Fruit fly (Drosophila melanogaster): ENCODE data around the gene mfrn.

The mfrn gene

DNA sequence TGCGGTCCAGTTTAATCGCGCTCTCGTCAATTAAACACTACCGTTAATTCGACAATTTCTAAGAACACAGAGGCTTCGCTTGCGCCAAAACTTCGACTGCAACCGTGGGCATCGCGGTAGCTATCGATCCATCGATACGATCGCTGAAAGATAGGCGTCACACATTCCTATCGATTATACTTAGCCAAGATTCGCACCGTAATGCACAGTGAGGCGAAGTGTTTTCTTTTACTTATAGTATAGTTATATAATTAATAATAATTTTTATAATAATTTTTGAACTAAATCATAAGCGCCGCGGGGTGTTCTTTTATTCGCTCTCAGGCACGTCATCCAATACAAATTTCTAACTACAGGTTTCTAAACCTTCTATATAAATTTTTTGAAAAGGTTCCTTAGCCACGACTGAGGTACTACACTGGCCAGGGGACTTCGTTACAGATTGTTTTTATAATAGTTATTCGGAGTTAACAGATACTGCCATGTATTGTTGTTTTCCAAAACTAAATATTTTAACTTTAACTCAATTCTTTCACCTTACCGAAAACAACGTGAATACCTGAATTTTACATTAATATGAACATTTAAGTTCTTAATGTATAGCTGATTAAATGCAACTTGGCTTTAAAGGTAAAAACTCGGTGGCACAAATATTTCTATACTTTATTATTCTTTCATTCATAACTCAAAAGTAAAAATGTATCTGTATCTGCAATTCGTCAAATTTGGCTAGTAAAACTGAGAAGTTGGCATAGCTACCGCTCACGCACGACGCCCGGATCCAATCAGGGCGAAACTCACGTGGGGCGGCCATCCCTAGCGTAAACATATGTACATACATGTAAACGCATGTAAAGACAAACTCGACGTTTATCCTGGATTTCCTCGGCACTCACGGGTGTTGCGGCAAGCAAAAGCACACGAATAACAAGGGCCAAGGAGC is 9.8 kb downstream of the mfrn start, which contains the start of the genes NSD and BOD1 (continued):
- peak; percentile 62 for TF ChIP-seq CG18262 (tag; optimal IDR thresholded peaks at IDR 0.05)
- peak; percentile 59 for TF ChIP-seq grau (tag; optimal IDR thresholded peaks at IDR 0.05)
- peak; percentile 61 for TF ChIP-seq CG30403 (GFP tag; optimal IDR thresholded peaks at IDR 0.05)
- TF ChIP-seq CG7786 (GFP tag; optimal IDR thresholded peaks at IDR 0.05): no peak
- TF ChIP-seq gro (GFP tag; optimal IDR thresholded peaks at IDR 0.05): no peak
- TF ChIP-seq pb (GFP tag; optimal IDR thresholded peaks at IDR 0.05): no peak
- TF ChIP-seq CG10565 (GFP tag; optimal IDR thresholded peaks at IDR 0.05): no peak
- TF ChIP-seq CG33213 (GFP tag; optimal IDR thresholded peaks at IDR 0.05): no peak
- TF ChIP-seq Myb (GFP tag; optimal IDR thresholded peaks at IDR 0.05): peak; percentile 44
- peak; percentile 42 for TF ChIP-seq mirr (GFP tag; optimal IDR thresholded peaks at IDR 0.05)
- no peak for TF ChIP-seq D (optimal IDR thresholded peaks at IDR 0.05)
- no peak for TF ChIP-seq D (GFP tag; optimal IDR thresholded peaks at IDR 0.05)
- TF ChIP-seq CG9932 (GFP tag; IDR thresholded peaks at IDR 0.05): peak; percentile 94
- TF ChIP-seq CG13296 (GFP tag; optimal IDR thresholded peaks at IDR 0.05): no peak
- peak; percentile 74 for TF ChIP-seq ase (GFP tag; IDR thresholded peaks at IDR 0.05)
- TF ChIP-seq Xrp1 (GFP tag; IDR thresholded peaks at IDR 0.05): peak; percentile 72
- TF ChIP-seq gcm (GFP tag; optimal IDR thresholded peaks at IDR 0.05): no peak
- TF ChIP-seq Elba2 (GFP tag; optimal IDR thresholded peaks at IDR 0.05): no peak
- peak; percentile 40; the same call in 1 of the 2 replicates for TF ChIP-seq ttk (GFP tag; IDR thresholded peaks at IDR 0.05)
- TF ChIP-seq Gsc (GFP tag; IDR thresholded peaks at IDR 0.05): no peak
- peak; percentile 76 for TF ChIP-seq sens (GFP tag)
- no peak for TF ChIP-seq maf-S (GFP tag; optimal IDR thresholded peaks at IDR 0.05)
- TF ChIP-seq tna (GFP tag; IDR thresholded peaks at IDR 0.05; ENCODE audit: partially characterized antibody): peak; percentile 92
- peak; percentile 39 for TF ChIP-seq CG7556 (GFP tag; optimal IDR thresholded peaks at IDR 0.05)
- peak; percentile 34; the same call in 1 of the 2 replicates for TF ChIP-seq CG5953 (GFP tag; IDR thresholded peaks at IDR 0.05)
- TF ChIP-seq CG31224 (GFP tag; IDR thresholded peaks at IDR 0.05): peak; percentile 59
- peak; percentile 34; the same call in 1 of the 2 replicates for TF ChIP-seq Drgx (GFP tag; IDR thresholded peaks at IDR 0.05)
- TF ChIP-seq CG17912 (GFP tag; optimal IDR thresholded peaks at IDR 0.05): no peak
- TF ChIP-seq Hand (GFP tag; optimal IDR thresholded peaks at IDR 0.05): no peak
- peak; percentile 90 for TF ChIP-seq nerfin-2 (GFP tag; IDR thresholded peaks at IDR 0.05; ENCODE audit: partially characterized antibody)
- peak; percentile 69 for TF ChIP-seq CG14441 (GFP tag; IDR thresholded peaks at IDR 0.05)
- TF ChIP-seq CG10654 (GFP tag; optimal IDR thresholded peaks at IDR 0.05): peak; percentile 48
- TF ChIP-seq Deaf1 (tag; optimal IDR thresholded peaks at IDR 0.05): peak; percentile 0
- no peak for TF ChIP-seq PHDP (tag; optimal IDR thresholded peaks at IDR 0.05)
- TF ChIP-seq HLH54F (GFP tag; optimal IDR thresholded peaks at IDR 0.05): peak; percentile 12
- peak; percentile 23 for TF ChIP-seq Chrac-16 (GFP tag; optimal IDR thresholded peaks at IDR 0.05)
- TF ChIP-seq HLHmδ (GFP tag; optimal IDR thresholded peaks at IDR 0.05): no peak
- TF ChIP-seq trh (GFP tag; optimal IDR thresholded peaks at IDR 0.05): no peak
- TF ChIP-seq CG12942 (GFP tag; optimal IDR thresholded peaks at IDR 0.05): peak; percentile 15
- no peak for TF ChIP-seq tio (GFP tag; optimal IDR thresholded peaks at IDR 0.05)
- no peak for TF ChIP-seq CG15011 (GFP tag; optimal IDR thresholded peaks at IDR 0.05)
- no peak for TF ChIP-seq kay (GFP tag; optimal IDR thresholded peaks at IDR 0.05)
- no peak for TF ChIP-seq Vsx1 (GFP tag; optimal IDR thresholded peaks at IDR 0.05)
- TF ChIP-seq Ets65A (GFP tag): peak; percentile 80
- TF ChIP-seq CG10321 (GFP tag; IDR thresholded peaks at IDR 0.05): no peak
- TF ChIP-seq tgo (GFP tag; IDR thresholded peaks at IDR 0.05): peak; percentile 55
- peak; percentile 47 for TF ChIP-seq onecut (GFP tag; IDR thresholded peaks at IDR 0.05)
- TF ChIP-seq CG12155 (GFP tag; optimal IDR thresholded peaks at IDR 0.05): peak; percentile 6
- peak; percentile 62 for TF ChIP-seq CG3847 (GFP tag; IDR thresholded peaks at IDR 0.05)
- TF ChIP-seq CG7839 (tag; optimal IDR thresholded peaks at IDR 0.05): peak; percentile 59

All from whole organism, embryonic.